Worm (Caenorhabditis elegans): ENCODE measurements around the gene svop-1.

- TF ChIP-seq him-1 (tag; optimal IDR thresholded peaks at IDR 0.05) (no peak), dao-5 (tag; optimal IDR thresholded peaks at IDR 0.05) (no peak)
Measured at ce11 chrIII:8869663-8870062, 15.6 kb downstream of the svop-1 start.

All from whole organism, L4/young adult.